Fruit fly (Drosophila melanogaster): Measurements from ENCODE around the gene CG5274.

Gene CG5274

dm6 chr3L:20402665-20403492, 24.6 kb downstream of the CG5274 start (continued):
- TF ChIP-seq NC2α (GFP tag; optimal IDR thresholded peaks at IDR 0.05): no peak
- TF ChIP-seq CG5180 (GFP tag; optimal IDR thresholded peaks at IDR 0.05): no peak
- peak; percentile 66 for TF ChIP-seq CG17829 (tag; optimal IDR thresholded peaks at IDR 0.05)
- no peak for TF ChIP-seq emc (GFP tag; optimal IDR thresholded peaks at IDR 0.05)
- peak; percentile 8 for TF ChIP-seq pum (GFP tag; optimal IDR thresholded peaks at IDR 0.05)
- TF ChIP-seq crp (GFP tag; optimal IDR thresholded peaks at IDR 0.05): no peak
- TF ChIP-seq Stat92E (GFP tag; optimal IDR thresholded peaks at IDR 0.05): peak in 1 of 3 experiments; percentile 10
- no peak for TF ChIP-seq CG4360 (GFP tag; IDR thresholded peaks at IDR 0.05)
- TF ChIP-seq ewg (GFP tag; optimal IDR thresholded peaks at IDR 0.05): no peak
- no peak for TF ChIP-seq Myb (GFP tag; optimal IDR thresholded peaks at IDR 0.05)
- no peak for TF ChIP-seq onecut (GFP tag; IDR thresholded peaks at IDR 0.05)
- TF ChIP-seq NFAT (GFP tag; IDR thresholded peaks at IDR 0.05): no peak
- no peak for TF ChIP-seq CG12659 (GFP tag; optimal IDR thresholded peaks at IDR 0.05)
- peak; percentile 49; the same call in 1 of the 2 replicates for TF ChIP-seq CG17328 (GFP tag; IDR thresholded peaks at IDR 0.05)
- peak; percentile 78 for TF ChIP-seq CG10979 (tag; optimal IDR thresholded peaks at IDR 0.05)
- no peak for TF ChIP-seq Dip2 (GFP tag; IDR thresholded peaks at IDR 0.05)
- TF ChIP-seq p53 (GFP tag; optimal IDR thresholded peaks at IDR 0.05): no peak
- TF ChIP-seq trh (GFP tag; optimal IDR thresholded peaks at IDR 0.05): no peak
- TF ChIP-seq CG6689 (GFP tag; IDR thresholded peaks at IDR 0.05): peak; percentile 31; the same call in 1 of the 2 replicates
- no peak for TF ChIP-seq HLHmδ (GFP tag; optimal IDR thresholded peaks at IDR 0.05)
- TF ChIP-seq HHEX (GFP tag; optimal IDR thresholded peaks at IDR 0.05): no peak
- TF ChIP-seq CG8478 (optimal IDR thresholded peaks at IDR 0.05): no peak
- no peak for TF ChIP-seq so (GFP tag; IDR thresholded peaks at IDR 0.05)
- TF ChIP-seq E2f2 (GFP tag; IDR thresholded peaks at IDR 0.05): no peak
- no peak for TF ChIP-seq Dp (GFP tag; optimal IDR thresholded peaks at IDR 0.05)
- TF ChIP-seq run (tag; optimal IDR thresholded peaks at IDR 0.05): no peak
- peak; percentile 44 for TF ChIP-seq Usf (GFP tag; optimal IDR thresholded peaks at IDR 0.05)
- no peak for TF ChIP-seq CG42726 (GFP tag; IDR thresholded peaks at IDR 0.05; ENCODE audit: partially characterized antibody)
- no peak for TF ChIP-seq D19B (GFP tag; optimal IDR thresholded peaks at IDR 0.05)
- TF ChIP-seq CG17912 (GFP tag; optimal IDR thresholded peaks at IDR 0.05): no peak
- no peak for TF ChIP-seq Sox100B (GFP tag; optimal IDR thresholded peaks at IDR 0.05)
- TF ChIP-seq sima (GFP tag; optimal IDR thresholded peaks at IDR 0.05): no peak
- TF ChIP-seq prd (optimal IDR thresholded peaks at IDR 0.05): no peak
- TF ChIP-seq prd (GFP tag; IDR thresholded peaks at IDR 0.05): peak; percentile 84
- TF ChIP-seq CG34224 (GFP tag; IDR thresholded peaks at IDR 0.05; ENCODE audit: partially characterized antibody): no peak
- TF ChIP-seq gce (GFP tag; IDR thresholded peaks at IDR 0.05): no peak
- no peak for TF ChIP-seq CG9932 (GFP tag; IDR thresholded peaks at IDR 0.05)
- TF ChIP-seq CG4328 (GFP tag; optimal IDR thresholded peaks at IDR 0.05): no peak
- peak in 1 of 2 experiments; percentile 2 for TF ChIP-seq bsh (GFP tag; optimal IDR thresholded peaks at IDR 0.05)
- no peak for TF ChIP-seq CG6683 (GFP tag; optimal IDR thresholded peaks at IDR 0.05)
- no peak for TF ChIP-seq CG3163 (GFP tag; optimal IDR thresholded peaks at IDR 0.05)
- TF ChIP-seq CG8089 (GFP tag; optimal IDR thresholded peaks at IDR 0.05): no peak
- no peak for TF ChIP-seq z (GFP tag; IDR thresholded peaks at IDR 0.05)
- peak in 1 of 2 experiments; percentile 60 for TF ChIP-seq eve (GFP tag; optimal IDR thresholded peaks at IDR 0.05)
- TF ChIP-seq wdn (GFP tag; IDR thresholded peaks at IDR 0.05): no peak
- TF ChIP-seq CG11695 (GFP tag; IDR thresholded peaks at IDR 0.05): 0 out of 3 replicates have a peak, but pooled peaks have one; percentile 27
- TF ChIP-seq trem (tag; optimal IDR thresholded peaks at IDR 0.05): peak; percentile 65
- no peak for TF ChIP-seq pb (GFP tag; optimal IDR thresholded peaks at IDR 0.05)
- TF ChIP-seq CG11723 (GFP tag; optimal IDR thresholded peaks at IDR 0.05): no peak
- TF ChIP-seq en (GFP tag; optimal IDR thresholded peaks at IDR 0.05): no peak

All from whole organism, embryonic.